Worm (Caenorhabditis elegans) whole organism, L1 larva: ENCODE results near the gene acs-11.

Source experiments
- ama-1 ChIP-seq: fragments of 150-350 bp; optimal IDR thresholded peaks from 2 replicates; lab custom pipeline; 2014
- ceh-82 ChIP-seq, 3 experiments: fragments of 150-350 bp in 1 of 3; sonication (generic microtip) in 2 of 3; optimal IDR thresholded peaks; 2 replicates each; lab custom pipeline; 2014 to 2017; ENCODE audit warnings: missing biosample characterization in 3 of 3, missing genetic modification characterization in 3 of 3
- elt-3 ChIP-seq, 6 experiments: fragments of 150-350 bp in 1 of 6; sonication (generic microtip); optimal IDR thresholded peaks; 2 replicates each; lab custom pipeline; 2017 to 2018; ENCODE audit warnings: missing biosample characterization in 6 of 6, missing genetic modification characterization in 6 of 6, inconsistent platforms in 1 of 6
- ets-5 ChIP-seq: fragments of 200-800 bp; sonication (Bioruptor generic); IDR thresholded peaks from 2 replicates; pipeline ENCODE4 v1.3.6; 2022; ENCODE audit warnings: missing genetic modification characterization, missing compliant biosample characterization
- fos-1 ChIP-seq: fragments of 150-350 bp; optimal IDR thresholded peaks from 2 replicates; lab custom pipeline; 2014; ENCODE audit warnings: missing biosample characterization, missing genetic modification characterization
- mef-2 ChIP-seq: fragments of 150-350 bp; optimal IDR thresholded peaks from 2 replicates; lab custom pipeline; 2014; ENCODE audit warnings: missing biosample characterization, missing genetic modification characterization
- snpc-4 ChIP-seq: fragments of 150-350 bp; optimal IDR thresholded peaks from 2 replicates; lab custom pipeline; 2014; ENCODE audit warnings: missing biosample characterization, missing genetic modification characterization
- unc-62 ChIP-seq: fragments of 150-350 bp; optimal IDR thresholded peaks from 2 replicates; lab custom pipeline; 2014; ENCODE audit warnings: missing biosample characterization, missing genetic modification reagents, missing genetic modification characterization

DNA sequence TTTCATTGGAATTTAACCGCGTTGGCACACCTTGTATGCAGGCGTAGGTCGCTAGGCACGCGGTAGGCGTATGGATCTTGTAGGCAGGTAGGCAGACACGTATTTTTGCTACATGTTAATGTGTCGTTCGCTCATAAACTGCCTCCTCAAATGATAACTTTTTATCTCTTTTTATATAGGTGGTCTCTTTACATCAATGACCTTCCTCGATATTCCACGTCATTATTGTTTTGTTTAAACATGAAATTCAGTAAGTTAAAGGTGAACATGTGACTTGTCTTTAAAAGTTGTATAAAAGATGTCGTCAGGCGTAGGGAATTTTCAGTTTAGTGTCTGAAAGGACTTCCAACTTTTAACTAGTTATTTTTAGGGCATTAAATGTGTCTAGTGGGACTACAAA lies 5.8 kb downstream of the acs-11 start:
- no peak for TF ChIP-seq fos-1 (tag; lab: Kevin White, UChicago)
- no peak for TF ChIP-seq ama-1 (lab: Kevin White, UChicago)
- no peak for TF ChIP-seq mef-2
- TF ChIP-seq unc-62 (GFP tag; lab: Kevin White, UChicago), result no peak
- TF ChIP-seq ceh-82 (tag; optimal IDR thresholded peaks at IDR 0.05; lab: Kevin White, UChicago), result no peak
- no peak for TF ChIP-seq ets-5 (GFP tag; lab: Robert Waterston, UW)
- no peak for TF ChIP-seq snpc-4
- peak in 1 of 6 experiments; percentile 51 for TF ChIP-seq elt-3 (tag; optimal IDR thresholded peaks at IDR 0.05; lab: Kevin White, UChicago)
